Worm (Caenorhabditis elegans): ENCODE measurements around the gene hpk-1.
A peak's percentile ranks its signal among the peaks of the same experiment; 100 is the strongest.

hpk-1 gene

DNA sequence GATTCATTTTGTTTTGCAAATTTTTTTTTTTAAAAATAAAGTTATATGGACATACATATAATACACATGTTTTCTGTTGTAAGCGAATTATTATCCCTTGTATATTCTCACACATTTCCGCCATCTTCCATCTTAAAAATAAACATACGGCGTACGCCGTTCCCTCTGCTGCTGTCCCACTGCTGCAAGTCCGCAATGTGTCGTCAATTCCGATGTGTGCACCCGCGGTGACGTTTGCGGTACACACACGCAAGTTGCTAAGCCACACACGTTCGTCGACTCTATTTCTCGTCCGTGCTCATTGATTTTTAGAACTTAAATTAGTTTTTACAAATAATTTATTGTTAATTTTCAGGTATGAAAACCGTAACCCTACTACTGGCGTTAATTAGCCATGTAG is 43.2 kb upstream of the hpk-1 start, which contains the start of gene C52B9.4 (continued):
- TF ChIP-seq lin-39 (tag; optimal IDR thresholded peaks at IDR 0.05), result no peak
- TF ChIP-seq unc-39 (tag; optimal IDR thresholded peaks at IDR 0.05), result no peak
- TF ChIP-seq T26A8.4 (GFP tag; IDR thresholded peaks at IDR 0.05), result no peak
- TF ChIP-seq dpl-1 (GFP tag; optimal IDR thresholded peaks at IDR 0.05), result peak; percentile 15
- TF ChIP-seq dmd-6 (GFP tag; IDR thresholded peaks at IDR 0.05), result peak; percentile 60
- TF ChIP-seq madf-9 (GFP tag; conservative IDR thresholded peaks at IDR 0.05), result no peak
- TF ChIP-seq lsy-2 (tag; optimal IDR thresholded peaks at IDR 0.05), result peak in 1 of 2 experiments; percentile 58
- peak; percentile 28 for TF ChIP-seq mxl-3 (GFP tag; optimal IDR thresholded peaks at IDR 0.05)

DNA sequence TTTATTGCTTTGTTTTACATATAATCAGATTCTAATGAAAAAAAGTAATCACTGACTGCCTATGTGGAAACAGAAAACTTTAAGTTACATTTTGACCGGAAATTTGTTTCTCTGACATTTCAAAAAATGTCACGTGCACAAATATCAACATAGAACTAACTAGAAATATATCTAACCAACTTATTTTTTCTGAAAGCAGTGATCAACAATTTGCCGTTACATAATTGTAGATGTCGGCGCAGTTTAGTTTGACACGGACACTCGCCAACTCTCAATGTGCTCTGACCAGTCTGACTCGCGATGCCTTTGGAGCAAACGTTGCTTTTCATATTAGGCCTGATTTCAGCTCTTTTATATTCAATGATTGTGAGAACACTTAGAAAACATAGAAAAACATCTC is 39.7 kb upstream of the hpk-1 start, which contains the start of gene srv-6:
srv-6 (plus strand) TSS at position 301 of the 400 bp plus-strand sequence.
- TF ChIP-seq unc-39 (tag; optimal IDR thresholded peaks at IDR 0.05) (no peak), lin-38 (GFP tag; IDR thresholded peaks at IDR 0.05) (no peak), nhr-111 (GFP tag; optimal IDR thresholded peaks at IDR 0.05) (no peak), sdz-12 (GFP tag; optimal IDR thresholded peaks at IDR 0.05) (no peak), zip-11 (GFP tag; IDR thresholded peaks at IDR 0.05) (no peak), D1046.2 (GFP tag; IDR thresholded peaks at IDR 0.05) (no peak), dmd-9 (GFP tag; IDR thresholded peaks at IDR 0.05) (no peak), arid-1 (GFP tag; conservative IDR thresholded peaks at IDR 0.05) (no peak), unc-130 (GFP tag; optimal IDR thresholded peaks at IDR 0.05) (no peak), ZK337.2 (GFP tag; IDR thresholded peaks at IDR 0.05) (no peak), hmg-1.1 (GFP tag; IDR thresholded peaks at IDR 0.05) (no peak), nhr-77 (tag; optimal IDR thresholded peaks at IDR 0.05) (no peak), zag-1 (tag; optimal IDR thresholded peaks at IDR 0.05) (no peak), ceh-82 (tag; optimal IDR thresholded peaks at IDR 0.05) (no peak), snpc-1.2 (GFP tag; IDR thresholded peaks at IDR 0.05) (no peak), duxl-1 (tag; optimal IDR thresholded peaks at IDR 0.05; ENCODE audit: poor library complexity) (no peak), dmd-8 (GFP tag; IDR thresholded peaks at IDR 0.05) (no peak), fkh-10 (GFP tag; optimal IDR thresholded peaks at IDR 0.05) (no peak)

DNA sequence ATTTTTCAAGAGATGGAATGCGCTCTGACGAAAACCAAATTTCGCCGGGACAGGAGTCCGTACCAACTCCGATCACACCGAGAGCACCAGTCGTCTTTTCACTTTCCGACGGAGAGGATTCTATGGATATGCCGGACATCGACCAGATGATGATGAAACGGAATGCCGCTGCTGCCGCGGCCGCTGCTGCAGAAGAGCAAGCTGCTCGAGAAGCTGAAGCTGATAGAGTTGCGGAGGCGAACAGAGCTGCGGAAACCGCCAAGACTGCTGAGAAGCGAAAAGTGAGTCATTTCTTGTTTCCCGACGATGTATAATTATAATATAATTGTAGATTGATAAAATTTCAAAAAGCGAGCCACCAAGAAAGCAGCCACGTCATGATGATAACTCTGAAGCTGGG is 38.3 kb upstream of the hpk-1 start:
- peak; percentile 81 for TF ChIP-seq set-16 (GFP tag; IDR thresholded peaks at IDR 0.05)
- no peak for TF ChIP-seq ceh-62 (tag; optimal IDR thresholded peaks at IDR 0.05)
- TF ChIP-seq D1046.2 (GFP tag; IDR thresholded peaks at IDR 0.05), result 0 out of 2 replicates have a peak, but pooled peaks have one; percentile 27
- TF ChIP-seq unc-62 (GFP tag; optimal IDR thresholded peaks at IDR 0.05 in 1 of 2), result peak in 1 of 2 experiments; percentile 64
- TF ChIP-seq unc-62 (tag; optimal IDR thresholded peaks at IDR 0.05), result no peak

DNA sequence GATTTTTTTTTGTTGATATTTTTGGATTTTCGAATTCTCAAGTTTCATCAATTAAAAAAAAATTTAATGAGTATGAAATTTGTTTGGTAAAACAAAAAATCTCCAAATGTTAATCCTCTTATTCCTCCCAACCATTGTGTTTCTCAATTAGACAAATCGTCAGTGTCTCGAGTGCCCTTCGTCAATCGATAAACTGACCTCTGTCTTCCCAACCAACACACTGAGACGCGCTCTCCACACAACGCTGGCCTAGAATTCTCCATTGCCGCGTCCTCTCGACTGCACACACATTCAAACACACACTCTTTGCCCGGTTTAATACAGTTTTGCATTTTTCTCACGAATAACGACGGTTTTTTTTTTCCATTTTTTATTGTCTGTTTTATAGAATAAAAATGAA is 37.7 kb upstream of the hpk-1 start, which contains the start of gene taf-11.1:
taf-11.1 (plus strand) TSS at position 389 of the 400 bp plus-strand sequence.
- TF ChIP-seq nhr-28 (tag; optimal IDR thresholded peaks at IDR 0.05) (peak; percentile 64), snpc-4 (tag; optimal IDR thresholded peaks at IDR 0.05) (no peak), mes-2 (tag; optimal IDR thresholded peaks at IDR 0.05; ENCODE audit: poor library complexity, severe bottlenecking) (peak; percentile 79), R02D3.7 (tag; optimal IDR thresholded peaks at IDR 0.05) (no peak), mep-1 (tag; optimal IDR thresholded peaks at IDR 0.05) (peak; percentile 57), mxl-3 (GFP tag; optimal IDR thresholded peaks at IDR 0.05) (peak; percentile 55), nhr-25 (tag; optimal IDR thresholded peaks at IDR 0.05; ENCODE audit: borderline replicate concordance, insufficient read depth) (no peak), hif-1 (tag; optimal IDR thresholded peaks at IDR 0.05) (peak in 1 of 2 experiments; percentile 22), lir-3 (tag; optimal IDR thresholded peaks at IDR 0.05) (no peak), hmg-1.1 (GFP tag; IDR thresholded peaks at IDR 0.05) (peak; percentile 47; the same call in 1 of the 2 replicates), dmd-9 (GFP tag; IDR thresholded peaks at IDR 0.05) (no peak), ZK337.2 (GFP tag; IDR thresholded peaks at IDR 0.05) (no peak), lsy-2 (tag; optimal IDR thresholded peaks at IDR 0.05) (peak in 1 of 2 experiments; percentile 28), dve-1 (tag; optimal IDR thresholded peaks at IDR 0.05; ENCODE audit: insufficient read depth) (peak; percentile 16), hlh-30 (tag; optimal IDR thresholded peaks at IDR 0.05; ENCODE audit: insufficient read depth) (peak; percentile 43), F10B5.3 (tag; optimal IDR thresholded peaks at IDR 0.05) (no peak), lim-7 (GFP tag; IDR thresholded peaks at IDR 0.05) (no peak), vab-7 (GFP tag; IDR thresholded peaks at IDR 0.05) (no peak), unc-62 (GFP tag; optimal IDR thresholded peaks at IDR 0.05 in 1 of 2) (no peak), unc-62 (tag; optimal IDR thresholded peaks at IDR 0.05) (no peak), ceh-44 (GFP tag; IDR thresholded peaks at IDR 0.05) (no peak), ztf-7 (tag; optimal IDR thresholded peaks at IDR 0.05) (no peak), dpl-1 (GFP tag; optimal IDR thresholded peaks at IDR 0.05) (peak; percentile 2), pha-4 (GFP tag; IDR thresholded peaks at IDR 0.05) (no peak), pha-4 (tag; optimal IDR thresholded peaks at IDR 0.05) (no peak)
